Fruit fly (Drosophila melanogaster) whole organism, embryonic: ENCODE data around the gene Cpr65Aw.
"Not testable (repeated sequence)": the region's sequence is repeated elsewhere in the genome, so short reads cannot be mapped to it uniquely, and the experiment has no call there.

ENCODE experiments used
- Atf6 ChIP-seq: fragments of 200-800 bp; sonication (Bioruptor generic); IDR thresholded peaks from 2 replicates; pipeline ENCODE4 v1.3.6; 2022; ENCODE audit warnings: missing biosample characterization, missing genetic modification characterization
- Awh ChIP-seq: fragments of 200-800 bp; sonication (Bioruptor generic); IDR thresholded peaks from 2 replicates; pipeline ENCODE4, ENCODE4 v1.3.6; 2022; ENCODE audit warnings: missing biosample characterization, missing genetic modification characterization
- CG11723 ChIP-seq: fragments of 200-800 bp; sonication (Bioruptor generic); optimal IDR thresholded peaks from 2 replicates; lab custom pipeline; 2017; ENCODE audit warnings: missing biosample characterization, mild to moderate bottlenecking, missing genetic modification characterization
- CG13287 ChIP-seq: fragments of 200-800 bp; sonication (Bioruptor generic); IDR thresholded peaks from 2 replicates; pipeline ENCODE4 v1.3.6; 2022; ENCODE audit warnings: missing biosample characterization, missing genetic modification characterization; ENCODE audit not compliant: partially characterized antibody
- CG15696 ChIP-seq: fragments of 200-800 bp; sonication (Bioruptor generic); optimal IDR thresholded peaks from 2 replicates; lab custom pipeline; 2019; ENCODE audit warnings: missing biosample characterization, mild to moderate bottlenecking, missing genetic modification characterization, moderate library complexity
- CG17912 ChIP-seq: fragments of 200-800 bp; sonication (Bioruptor generic); optimal IDR thresholded peaks from 2 replicates; lab custom pipeline; 2018; ENCODE audit warnings: missing biosample characterization, mild to moderate bottlenecking, missing genetic modification characterization
- CG32767 ChIP-seq: fragments of 200-800 bp; sonication (Bioruptor generic); IDR thresholded peaks from 2 replicates; pipeline ENCODE4 v1.3.6; 2022; ENCODE audit warnings: missing biosample characterization, missing genetic modification characterization
- CG4282 ChIP-seq: fragments of 200-800 bp; sonication (Bioruptor generic); optimal IDR thresholded peaks from 2 replicates; lab custom pipeline; 2016; ENCODE audit warnings: missing biosample characterization, missing genetic modification characterization
- CG43689 ChIP-seq: fragments of 200-800 bp; sonication (Bioruptor generic); IDR thresholded peaks from 2 replicates; pipeline ENCODE4 v1.3.6; 2022; ENCODE audit warnings: missing biosample characterization, missing genetic modification characterization
- CG4730 ChIP-seq: fragments of 200-800 bp; sonication (Bioruptor generic); IDR thresholded peaks from 2 replicates; pipeline ENCODE4 v1.3.6; 2022; ENCODE audit warnings: missing biosample characterization, missing genetic modification characterization
- CG4854 ChIP-seq: fragments of 200-800 bp; sonication (Bioruptor generic); optimal IDR thresholded peaks from 2 replicates; lab custom pipeline; 2016; ENCODE audit warnings: missing biosample characterization, missing genetic modification characterization, inconsistent platforms
- CG6854 ChIP-seq: fragments of 200-800 bp; sonication (Bioruptor generic); optimal IDR thresholded peaks from 3 replicates; lab custom pipeline; 2017; ENCODE audit warnings: missing biosample characterization, mild to moderate bottlenecking, missing genetic modification characterization
- CG7271 ChIP-seq: fragments of 200-800 bp; sonication (Bioruptor generic); optimal IDR thresholded peaks from 2 replicates; lab custom pipeline; 2018; ENCODE audit warnings: missing biosample characterization, mild to moderate bottlenecking, missing genetic modification characterization, moderate library complexity
- CG7357 ChIP-seq: fragments of 200-800 bp; sonication (Bioruptor generic); IDR thresholded peaks from 3 replicates; pipeline ENCODE4 v1.3.6; 2022; ENCODE audit warnings: missing biosample characterization, missing genetic modification characterization
- CG8478 ChIP-seq: fragments of >200 bp; optimal IDR thresholded peaks from 2 replicates; lab custom pipeline; 2018
- Chrac-16 ChIP-seq: fragments of 200-800 bp; sonication (Bioruptor generic); optimal IDR thresholded peaks from 3 replicates; lab custom pipeline; 2016; ENCODE audit warnings: missing biosample characterization, missing genetic modification characterization
- D19B ChIP-seq: fragments of 200-800 bp; sonication (Bioruptor generic); optimal IDR thresholded peaks from 2 replicates; lab custom pipeline; 2017; ENCODE audit warnings: missing biosample characterization, mild to moderate bottlenecking, missing genetic modification characterization
- Dbx ChIP-seq: fragments of 200-800 bp; sonication (Bioruptor generic); IDR thresholded peaks from 3 replicates; pipeline ENCODE4 v1.3.6; 2022; ENCODE audit warnings: missing biosample characterization, missing genetic modification characterization
- Ets65A ChIP-seq: fragments of 200-800 bp; sonication (Bioruptor generic); peaks from one replicate; lab custom pipeline; 2016; ENCODE audit warnings: missing biosample characterization, missing genetic modification characterization
- H15 ChIP-seq: fragments of 200-800 bp; sonication (Bioruptor generic); IDR thresholded peaks from 3 replicates; pipeline ENCODE4 v1.3.6; 2022; ENCODE audit warnings: missing biosample characterization, missing genetic modification characterization
- Meics ChIP-seq: fragments of 200-800 bp; sonication (Bioruptor generic); optimal IDR thresholded peaks from 2 replicates; lab custom pipeline; 2017; ENCODE audit warnings: missing biosample characterization, mild to moderate bottlenecking, missing genetic modification characterization
- Nf-YA ChIP-seq: fragments of 200-800 bp; sonication (Bioruptor generic); IDR thresholded peaks from 2 replicates; pipeline ENCODE4 v1.3.6; 2022; ENCODE audit warnings: missing biosample characterization, missing genetic modification characterization
- Sox102F ChIP-seq: fragments of 200-800 bp; sonication (Bioruptor generic); optimal IDR thresholded peaks from 2 replicates; lab custom pipeline; 2018; ENCODE audit warnings: missing biosample characterization, mild to moderate bottlenecking, missing genetic modification characterization, moderate library complexity
- Tbp ChIP-seq: fragments of >200 bp; optimal IDR thresholded peaks from 2 replicates; lab custom pipeline; 2018; ENCODE audit warnings: missing biosample characterization, missing genetic modification characterization
- Xbp1 ChIP-seq: fragments of 200-800 bp; sonication (Bioruptor generic); optimal IDR thresholded peaks from 3 replicates; lab custom pipeline; 2016; ENCODE audit warnings: missing biosample characterization, mild to moderate bottlenecking, missing genetic modification characterization
- Xrp1 ChIP-seq: fragments of 200-800 bp; sonication (Bioruptor generic); IDR thresholded peaks from 2 replicates; pipeline ENCODE4 v1.3.6; 2022; ENCODE audit warnings: missing biosample characterization, missing genetic modification characterization
- ap ChIP-seq: fragments of 200-800 bp; sonication (Bioruptor generic); IDR thresholded peaks from 2 replicates; pipeline ENCODE4 v1.3.6; 2022; ENCODE audit warnings: missing biosample characterization, missing genetic modification characterization
- dmrt11E ChIP-seq: fragments of 200-800 bp; sonication (Bioruptor generic); optimal IDR thresholded peaks from 3 replicates; lab custom pipeline; 2018; ENCODE audit warnings: missing biosample characterization, mild to moderate bottlenecking, missing genetic modification characterization, moderate library complexity
- fd64A ChIP-seq: fragments of 200-800 bp; sonication (Bioruptor generic); optimal IDR thresholded peaks from 3 replicates; lab custom pipeline; 2018; ENCODE audit warnings: missing biosample characterization, mild to moderate bottlenecking, missing genetic modification characterization
- her ChIP-seq: fragments of 200-800 bp; sonication (Bioruptor generic); optimal IDR thresholded peaks from 2 replicates; lab custom pipeline; 2016; ENCODE audit warnings: missing biosample characterization, missing genetic modification characterization
- lab ChIP-seq: fragments of 200-800 bp; sonication (Bioruptor generic); optimal IDR thresholded peaks from 3 replicates; lab custom pipeline; 2017; ENCODE audit warnings: missing biosample characterization, missing genetic modification characterization, mild to moderate bottlenecking, moderate library complexity, missing genetic modification reagents
- lmd ChIP-seq: fragments of 200-800 bp; sonication (Bioruptor generic); IDR thresholded peaks from 2 replicates; pipeline ENCODE4 v1.3.6; 2022; ENCODE audit warnings: missing biosample characterization, missing genetic modification characterization
- sna ChIP-seq: fragments of 200-800 bp; sonication (Bioruptor generic); IDR thresholded peaks from 2 replicates; pipeline ENCODE4 v1.3.6; 2022; ENCODE audit warnings: missing biosample characterization, missing genetic modification characterization; ENCODE audit not compliant: partially characterized antibody

The Cpr65Aw gene

dm6 chr3L:6152531-6152930 is 10.3 kb upstream of the Cpr65Aw start, which contains the start of gene Acp65Aa:
Gene Acp65Aa, minus strand, starts transcription at chr3L:6152745.
- TF ChIP-seq CG15696 (no peak), CG13287 (GFP tag; lab: Robert Waterston, UW) (no peak), D19B (no peak), Tbp (GFP tag; lab: Kevin White, UChicago) (no peak), CG8478 (lab: Kevin White, UChicago) (no peak), Xrp1 (no peak), H15 (GFP tag; lab: Robert Waterston, UW) (no peak), CG32767 (GFP tag; lab: Robert Waterston, UW) (no peak), Atf6 (GFP tag; lab: Robert Waterston, UW) (no peak), lmd (GFP tag; lab: Robert Waterston, UW) (0 out of 2 replicates have a peak, but pooled peaks have one; percentile 4), sna (GFP tag; lab: Robert Waterston, UW) (no peak), Ets65A (GFP tag; lab: Kevin White, UChicago) (peak; percentile 90), lab (GFP tag; lab: Kevin White, UChicago) (no peak), CG17912 (GFP tag; lab: Kevin White, UChicago) (no peak), Nf-YA (GFP tag; lab: Robert Waterston, UW) (no peak), Chrac-16 (GFP tag; lab: Kevin White, UChicago) (no peak), CG43689 (GFP tag; lab: Robert Waterston, UW) (no peak)

- TF ChIP-seq her (GFP tag; lab: Kevin White, UChicago); Meics; dmrt11E (tag; lab: Kevin White, UChicago): not testable (repeated sequence)
Measured at dm6 chr3L:6150757-6151354, 8.6 kb upstream of the Cpr65Aw start, which contains the start of the genes Cpr65Ax2 and Lcp65Aa. Gene Cpr65Ax2, minus strand, starts transcription at chr3L:6150857. Gene Lcp65Aa, plus strand, starts transcription at chr3L:6151304.

DNA sequence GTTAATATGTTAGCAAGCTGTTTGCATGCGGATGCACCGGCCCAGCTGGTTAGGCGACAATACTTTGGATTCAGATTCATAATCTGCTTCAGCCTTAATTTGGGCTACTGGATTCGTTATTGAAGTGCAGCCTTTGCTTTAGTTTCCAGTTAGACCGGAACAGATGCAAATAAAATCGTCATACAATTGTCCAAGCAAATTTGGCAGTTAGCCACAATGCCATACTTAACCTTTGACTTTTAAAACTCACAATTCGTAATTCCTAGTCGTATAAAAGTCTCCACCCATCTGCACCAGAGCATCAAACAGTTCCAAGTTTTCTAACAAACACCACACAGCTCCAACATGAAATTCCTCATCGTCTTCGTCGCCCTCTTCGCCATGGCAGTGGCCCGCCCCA is 7.0 kb upstream of the Cpr65Aw start, which contains the start of gene Lcp65Ab1:
TSS of gene Lcp65Ab1 (plus strand) at position 301 of the 400 bp plus-strand sequence.
- not testable (repeated sequence) for TF ChIP-seq CG4854 (GFP tag; lab: Kevin White, UChicago); Awh (GFP tag; lab: Robert Waterston, UW); CG11723

- not testable (repeated sequence) for TF ChIP-seq Sox102F (GFP tag; lab: Kevin White, UChicago); ap (GFP tag; lab: Robert Waterston, UW); CG4282 (GFP tag; lab: Kevin White, UChicago)
Measured at dm6 chr3L:6147887-6148286, 5.7 kb upstream of the Cpr65Aw start, which contains the start of gene Cpr65Ax1. Gene Cpr65Ax1, minus strand, starts transcription at chr3L:6147987.

dm6 chr3L:6146374-6146773 is 4.2 kb upstream of the Cpr65Aw start, which contains the start of gene Lcp65Ab2:
Gene Lcp65Ab2, plus strand, starts transcription at chr3L:6146674.
- TF ChIP-seq CG17912 (GFP tag; lab: Kevin White, UChicago); Xbp1; CG7357 (GFP tag; lab: Robert Waterston, UW): not testable (repeated sequence)

- no peak for TF ChIP-seq CG7271 (tag; lab: Kevin White, UChicago)
- TF ChIP-seq CG4730 (GFP tag; lab: Robert Waterston, UW) = no peak
- peak; percentile 93 for TF ChIP-seq Ets65A (GFP tag; lab: Kevin White, UChicago)
- 0 out of 3 replicates have a peak, but pooled peaks have one; percentile 6 for TF ChIP-seq Dbx (GFP tag; lab: Robert Waterston, UW)
- no peak for TF ChIP-seq fd64A (GFP tag; lab: Kevin White, UChicago)
- TF ChIP-seq CG6854 (GFP tag; lab: Kevin White, UChicago) = no peak
- TF ChIP-seq, all 482 proteins: peak for 2
Measured at dm6 chr3L:6144769-6145220, 2.6 kb upstream of the Cpr65Aw start, which contains the start of gene Lcp65Ac. Gene Lcp65Ac, plus strand, starts transcription at chr3L:6144819.
